Worm (Caenorhabditis elegans): ENCODE measurements around the gene pgp-8.

- TF ChIP-seq lin-29 (GFP tag; IDR thresholded peaks at IDR 0.05): no peak
- no peak for TF ChIP-seq nhr-42 (GFP tag; IDR thresholded peaks at IDR 0.05)
- TF ChIP-seq mxl-3 (GFP tag; optimal IDR thresholded peaks at IDR 0.05): no peak
- no peak for TF ChIP-seq R02D3.7 (tag; optimal IDR thresholded peaks at IDR 0.05)
- no peak for TF ChIP-seq lin-15B (tag; optimal IDR thresholded peaks at IDR 0.05)
Measured at ce11 chrX:10862582-10862981, 1.6 kb downstream of the pgp-8 start.

Measured in whole organism, L4 larva.